Worm (Caenorhabditis elegans) whole organism, L1 larva: ENCODE data around the gene nlp-14.

Experiments
- C04F5.9 ChIP-seq: sonication (generic microtip); optimal IDR thresholded peaks from 2 replicates; lab custom pipeline; 2016; ENCODE audit warnings: missing genetic modification characterization, missing compliant biosample characterization
- C16A3.4 ChIP-seq: fragments of 150-350 bp; optimal IDR thresholded peaks from 2 replicates; lab custom pipeline; 2014; ENCODE audit warnings: missing biosample characterization, missing genetic modification characterization
- C34B4.2 ChIP-seq: sonication (generic microtip); optimal IDR thresholded peaks from 2 replicates; lab custom pipeline; 2017; ENCODE audit warnings: mild to moderate bottlenecking, missing genetic modification characterization, missing compliant biosample characterization
- F16B12.6 ChIP-seq: fragments of 150-350 bp; optimal IDR thresholded peaks from 2 replicates; lab custom pipeline; 2014; ENCODE audit warnings: missing biosample characterization, missing genetic modification characterization
- Y116A8C.19 ChIP-seq: sonication (generic microtip); optimal IDR thresholded peaks from 2 replicates; lab custom pipeline; 2016; ENCODE audit warnings: missing compliant biosample characterization, missing genetic modification characterization, borderline replicate concordance
- aha-1 ChIP-seq: fragments of 150-350 bp; optimal IDR thresholded peaks from 2 replicates; lab custom pipeline; 2014; ENCODE audit warnings: missing biosample characterization, missing genetic modification characterization
- ama-1 ChIP-seq: fragments of 150-350 bp; optimal IDR thresholded peaks from 2 replicates; lab custom pipeline; 2014
- ceh-82 ChIP-seq, 3 experiments: fragments of 150-350 bp in 1 of 3; sonication (generic microtip) in 2 of 3; optimal IDR thresholded peaks; 2 replicates each; lab custom pipeline; 2014 to 2017; ENCODE audit warnings: missing biosample characterization in 3 of 3, missing genetic modification characterization in 3 of 3
- ceh-88 ChIP-seq: fragments of 200-800 bp; sonication (Bioruptor generic); IDR thresholded peaks from 2 replicates; pipeline ENCODE4 v1.3.6; 2022; ENCODE audit warnings: missing genetic modification characterization, missing compliant biosample characterization
- ces-1 ChIP-seq: fragments of 150-350 bp; optimal IDR thresholded peaks from 2 replicates; lab custom pipeline; 2014; ENCODE audit warnings: missing biosample characterization, missing genetic modification reagents, missing genetic modification characterization
- dpl-1 ChIP-seq, 3 experiments: fragments of 150-350 bp in 2 of 3; sonication (generic microtip) in 1 of 3; optimal IDR thresholded peaks; 2 replicates each; lab custom pipeline; 2014 to 2017; ENCODE audit warnings: missing biosample characterization in 3 of 3, missing genetic modification characterization in 3 of 3, missing genetic modification reagents in 3 of 3
- efl-1 ChIP-seq, 4 experiments: fragments of 150-350 bp; optimal IDR thresholded peaks in 3 of 4; peaks in 1 of 4; 1 replicate in 1 of 4; 2 replicates in 3 of 4; lab custom pipeline; 2014; ENCODE audit warnings: missing biosample characterization in 2 of 4, missing genetic modification characterization in 2 of 4, missing genetic modification reagents in 2 of 4
- efl-3 ChIP-seq: fragments of 200-800 bp; sonication (Bioruptor generic); optimal IDR thresholded peaks from 2 replicates; lab custom pipeline; 2018; ENCODE audit warnings: mild to moderate bottlenecking, missing genetic modification characterization, missing compliant biosample characterization
- egl-27 ChIP-seq, 2 experiments: fragments of 150-350 bp in 1 of 2; sonication (generic microtip); optimal IDR thresholded peaks; 3 replicates each; lab custom pipeline; 2017 to 2018; ENCODE audit warnings: missing biosample characterization in 2 of 2, missing genetic modification characterization in 2 of 2, missing genetic modification reagents in 2 of 2
- elt-2 ChIP-seq: sonication (generic microtip); optimal IDR thresholded peaks from 2 replicates; lab custom pipeline; 2016; ENCODE audit warnings: missing genetic modification characterization, mild to moderate bottlenecking, inconsistent platforms, missing compliant biosample characterization, missing genetic modification reagents
- elt-3 ChIP-seq, 6 experiments: fragments of 150-350 bp in 1 of 6; sonication (generic microtip); optimal IDR thresholded peaks; 2 replicates each; lab custom pipeline; 2017 to 2018; ENCODE audit warnings: missing biosample characterization in 6 of 6, missing genetic modification characterization in 6 of 6, inconsistent platforms in 1 of 6
- ets-5 ChIP-seq: fragments of 200-800 bp; sonication (Bioruptor generic); IDR thresholded peaks from 2 replicates; pipeline ENCODE4 v1.3.6; 2022; ENCODE audit warnings: missing genetic modification characterization, missing compliant biosample characterization
- fkh-4 ChIP-seq: sonication (generic microtip); optimal IDR thresholded peaks from 2 replicates; lab custom pipeline; 2016; ENCODE audit warnings: missing compliant biosample characterization, missing genetic modification characterization, borderline replicate concordance
- fos-1 ChIP-seq: fragments of 150-350 bp; optimal IDR thresholded peaks from 2 replicates; lab custom pipeline; 2014; ENCODE audit warnings: missing biosample characterization, missing genetic modification characterization
- grh-1 ChIP-seq: fragments of 200-800 bp; sonication (Bioruptor generic); IDR thresholded peaks from 2 replicates; pipeline ENCODE4 v1.3.6; 2022; ENCODE audit warnings: missing genetic modification reagents, missing genetic modification characterization, missing compliant biosample characterization
- hlh-17 ChIP-seq: fragments of 200-800 bp; sonication (Bioruptor generic); optimal IDR thresholded peaks from 2 replicates; lab custom pipeline; 2018; ENCODE audit warnings: missing genetic modification characterization, mild to moderate bottlenecking, missing compliant biosample characterization, moderate library complexity, borderline replicate concordance
- hpl-2 ChIP-seq: fragments of 150-350 bp; optimal IDR thresholded peaks from 2 replicates; lab custom pipeline; 2014; ENCODE audit warnings: missing biosample characterization, missing genetic modification reagents, missing genetic modification characterization
- isw-1 ChIP-seq: fragments of 200-800 bp; sonication (Bioruptor generic); IDR thresholded peaks from 2 replicates; pipeline ENCODE4 v1.3.6; 2022; ENCODE audit warnings: missing genetic modification characterization, missing compliant biosample characterization
- jun-1 ChIP-seq: fragments of 150-350 bp; optimal IDR thresholded peaks from 2 replicates; lab custom pipeline; 2014; ENCODE audit warnings: missing biosample characterization, missing genetic modification reagents, missing genetic modification characterization
- lin-13 ChIP-seq: fragments of 150-350 bp; optimal IDR thresholded peaks from 2 replicates; lab custom pipeline; 2014; ENCODE audit warnings: missing biosample characterization, missing genetic modification reagents, missing genetic modification characterization
- lin-14 ChIP-seq: fragments of 200-800 bp; sonication (Bioruptor generic); optimal IDR thresholded peaks from 2 replicates; lab custom pipeline; 2018; ENCODE audit warnings: mild to moderate bottlenecking, missing genetic modification characterization, moderate library complexity, missing compliant biosample characterization
- lin-15B ChIP-seq: fragments of 150-350 bp; sonication (generic microtip); optimal IDR thresholded peaks from 3 replicates; lab custom pipeline; 2014; ENCODE audit warnings: missing biosample characterization, missing genetic modification characterization
- mef-2 ChIP-seq: fragments of 150-350 bp; optimal IDR thresholded peaks from 2 replicates; lab custom pipeline; 2014; ENCODE audit warnings: missing biosample characterization, missing genetic modification characterization
- mep-1 ChIP-seq: fragments of 150-350 bp; optimal IDR thresholded peaks from 2 replicates; lab custom pipeline; 2014; ENCODE audit warnings: missing biosample characterization, missing genetic modification characterization
- nhr-11 ChIP-seq: fragments of 150-350 bp; optimal IDR thresholded peaks from 2 replicates; lab custom pipeline; 2014; ENCODE audit warnings: missing biosample characterization, missing genetic modification characterization
- nhr-237 ChIP-seq: fragments of 150-350 bp; optimal IDR thresholded peaks from 2 replicates; lab custom pipeline; 2014; ENCODE audit warnings: missing biosample characterization, missing genetic modification characterization
- nhr-28 ChIP-seq: fragments of 150-350 bp; optimal IDR thresholded peaks from 2 replicates; lab custom pipeline; 2014; ENCODE audit warnings: missing biosample characterization, missing genetic modification characterization
- nhr-47 ChIP-seq: sonication (generic microtip); optimal IDR thresholded peaks from 2 replicates; lab custom pipeline; 2016; ENCODE audit warnings: mild to moderate bottlenecking, missing genetic modification characterization, moderate library complexity, missing compliant biosample characterization
- nhr-71 ChIP-seq: sonication (generic microtip); optimal IDR thresholded peaks from 2 replicates; lab custom pipeline; 2016; ENCODE audit warnings: mild to moderate bottlenecking, missing genetic modification characterization, moderate library complexity, missing compliant biosample characterization
- nhr-77 ChIP-seq: fragments of 150-350 bp; optimal IDR thresholded peaks from 2 replicates; lab custom pipeline; 2014; ENCODE audit warnings: missing biosample characterization, missing genetic modification characterization
- nhr-84 ChIP-seq: sonication (generic microtip); optimal IDR thresholded peaks from 2 replicates; lab custom pipeline; 2017; ENCODE audit warnings: missing biosample characterization, missing genetic modification characterization
- pqm-1 ChIP-seq: sonication (generic microtip); optimal IDR thresholded peaks from 3 replicates; lab custom pipeline; 2017; ENCODE audit warnings: missing biosample characterization, missing genetic modification characterization
- rnt-1 ChIP-seq: sonication (generic microtip); optimal IDR thresholded peaks from 2 replicates; lab custom pipeline; 2016; ENCODE audit warnings: mild to moderate bottlenecking, missing genetic modification characterization, moderate library complexity, missing compliant biosample characterization
- skn-1 ChIP-seq: fragments of 150-350 bp; optimal IDR thresholded peaks from 2 replicates; lab custom pipeline; 2014; ENCODE audit warnings: missing biosample characterization, missing genetic modification characterization
- snu-23 ChIP-seq: sonication (generic microtip); optimal IDR thresholded peaks from 2 replicates; lab custom pipeline; 2016; ENCODE audit warnings: missing genetic modification characterization, missing compliant biosample characterization
- sox-4 ChIP-seq: sonication (generic microtip); optimal IDR thresholded peaks from 2 replicates; lab custom pipeline; 2016; ENCODE audit warnings: missing genetic modification characterization, missing compliant biosample characterization
- sptf-1 ChIP-seq: fragments of 150-350 bp; optimal IDR thresholded peaks from 2 replicates; lab custom pipeline; 2014; ENCODE audit warnings: missing biosample characterization, missing genetic modification characterization
- tbx-2 ChIP-seq: sonication (generic microtip); optimal IDR thresholded peaks from 2 replicates; lab custom pipeline; 2016; ENCODE audit warnings: missing genetic modification characterization, missing compliant biosample characterization
- unc-130 ChIP-seq: fragments of 150-350 bp; optimal IDR thresholded peaks from 2 replicates; lab custom pipeline; 2017; ENCODE audit warnings: missing biosample characterization, missing genetic modification characterization, inconsistent platforms
- unc-30 ChIP-seq: sonication (generic microtip); optimal IDR thresholded peaks from 2 replicates; lab custom pipeline; 2017; ENCODE audit warnings: missing biosample characterization, missing genetic modification characterization
- unc-62 ChIP-seq: fragments of 150-350 bp; optimal IDR thresholded peaks from 2 replicates; lab custom pipeline; 2014; ENCODE audit warnings: missing biosample characterization, missing genetic modification reagents, missing genetic modification characterization
- unc-86 ChIP-seq: sonication (generic microtip); optimal IDR thresholded peaks from 2 replicates; lab custom pipeline; 2016; ENCODE audit warnings: missing genetic modification characterization, missing compliant biosample characterization
- vab-15 ChIP-seq: sonication (generic microtip); optimal IDR thresholded peaks from 2 replicates; lab custom pipeline; 2017; ENCODE audit warnings: missing genotype, mild to moderate bottlenecking, missing genetic modification characterization, missing compliant biosample characterization
- zag-1 ChIP-seq: fragments of 150-350 bp; optimal IDR thresholded peaks from 2 replicates; lab custom pipeline; 2014; ENCODE audit warnings: missing biosample characterization, missing genetic modification characterization
- zip-4 ChIP-seq: fragments of 200-800 bp; sonication (Bioruptor generic); optimal IDR thresholded peaks from 2 replicates; lab custom pipeline; 2018; ENCODE audit warnings: mild to moderate bottlenecking, missing genetic modification characterization, moderate library complexity, missing compliant biosample characterization
- ztf-11 ChIP-seq, 2 experiments: sonication (generic microtip); optimal IDR thresholded peaks; 2 replicates each; lab custom pipeline; 2016 to 2017; ENCODE audit warnings: missing genetic modification characterization in 2 of 2, missing biosample characterization in 1 of 2, missing compliant biosample characterization in 1 of 2

Gene nlp-14

DNA sequence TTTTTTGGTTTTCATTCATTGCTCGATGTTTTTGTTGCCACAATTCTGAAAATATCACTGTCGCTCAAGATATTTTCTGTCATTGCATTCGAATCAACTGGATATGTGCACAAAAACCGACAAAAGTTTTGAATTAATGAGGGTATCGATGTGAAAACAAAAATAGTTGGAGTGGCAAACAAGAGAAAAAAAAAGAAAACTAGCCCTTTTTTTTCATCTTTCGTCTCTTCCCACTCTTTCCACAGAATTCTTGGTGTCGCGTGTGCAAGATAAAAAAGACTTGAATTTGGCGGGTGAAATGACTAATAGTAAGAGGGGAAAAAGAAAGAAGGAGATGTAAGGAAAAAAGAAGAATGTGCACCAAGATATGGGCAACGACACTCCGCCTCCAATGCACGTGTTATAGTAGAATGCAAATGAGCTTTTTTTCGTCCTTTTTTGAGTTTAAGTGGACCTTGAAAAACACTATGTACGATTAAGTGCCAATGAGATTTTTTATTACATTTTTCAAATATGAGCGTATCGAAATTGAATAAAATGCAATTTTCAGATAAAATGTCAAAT, 50.0 kb downstream of the nlp-14 start, which contains the start of the genes ubc-22 and ubc-21 (continued):
- no peak for TF ChIP-seq hlh-17 (GFP tag; lab: Kevin White, UChicago)
- peak in 1 of 3 experiments; percentile 21 for TF ChIP-seq ceh-82 (tag; optimal IDR thresholded peaks at IDR 0.05; lab: Kevin White, UChicago)
- no peak for TF ChIP-seq elt-2
- TF ChIP-seq elt-3 (tag; optimal IDR thresholded peaks at IDR 0.05; lab: Kevin White, UChicago) = no peak
- no peak for TF ChIP-seq ama-1 (lab: Kevin White, UChicago)
- TF ChIP-seq nhr-47 (tag; lab: Kevin White, UChicago) = no peak
- no peak for TF ChIP-seq skn-1 (tag; lab: Kevin White, UChicago)
- TF ChIP-seq nhr-28 (tag; lab: Kevin White, UChicago) = no peak
- peak; percentile 77 for TF ChIP-seq lin-14 (GFP tag; lab: Kevin White, UChicago)
- TF ChIP-seq nhr-84 = no peak
- TF ChIP-seq efl-3 (GFP tag; lab: Kevin White, UChicago) = no peak
- no peak for TF ChIP-seq unc-130 (tag; lab: Kevin White, UChicago)
- peak in 1 of 2 experiments; percentile 23 for TF ChIP-seq efl-1 (optimal IDR thresholded peaks at IDR 0.05; lab: Kevin White, UChicago)
- TF ChIP-seq efl-1 (GFP tag; optimal IDR thresholded peaks at IDR 0.05 in 1 of 2; lab: Kevin White, UChicago) = no peak
- TF ChIP-seq ces-1 (GFP tag; lab: Kevin White, UChicago) = no peak
- no peak for TF ChIP-seq lin-15B (tag; lab: Kevin White, UChicago)
- TF ChIP-seq C04F5.9 (tag; lab: Kevin White, UChicago) = no peak
- no peak for TF ChIP-seq unc-62 (GFP tag; lab: Kevin White, UChicago)
- TF ChIP-seq dpl-1 (GFP tag; optimal IDR thresholded peaks at IDR 0.05; lab: Kevin White, UChicago) = peak in 1 of 3 experiments; percentile 47
- TF ChIP-seq unc-30 = no peak
- no peak for TF ChIP-seq snu-23 (GFP tag; lab: Kevin White, UChicago)
- TF ChIP-seq mef-2 (tag; lab: Kevin White, UChicago) = no peak
- no peak for TF ChIP-seq jun-1 (tag; lab: Kevin White, UChicago)
- TF ChIP-seq Y116A8C.19 (tag; lab: Kevin White, UChicago) = no peak
- TF ChIP-seq C34B4.2 = no peak
- TF ChIP-seq tbx-2 (tag; lab: Kevin White, UChicago) = no peak
- peak; percentile 10 for TF ChIP-seq nhr-71
- TF ChIP-seq egl-27 (tag; optimal IDR thresholded peaks at IDR 0.05; lab: Kevin White, UChicago) = no peak
- TF ChIP-seq aha-1 = no peak
- TF ChIP-seq grh-1 (GFP tag; lab: Robert Waterston, UW) = no peak
- TF ChIP-seq lin-13 (GFP tag; lab: Kevin White, UChicago) = no peak
- TF ChIP-seq isw-1 (GFP tag; lab: Robert Waterston, UW) = no peak
- no peak for TF ChIP-seq vab-15 (tag; lab: Kevin White, UChicago)
- TF ChIP-seq sptf-1 (tag; lab: Kevin White, UChicago) = no peak
- no peak for TF ChIP-seq hpl-2 (GFP tag; lab: Kevin White, UChicago)
- TF ChIP-seq sox-4 (tag; lab: Kevin White, UChicago) = peak; percentile 2
- TF ChIP-seq ceh-88 (GFP tag; lab: Robert Waterston, UW) = no peak
- peak; percentile 13 for TF ChIP-seq unc-86
- no peak for TF ChIP-seq nhr-237 (tag; lab: Kevin White, UChicago)
- no peak for TF ChIP-seq C16A3.4 (tag; lab: Kevin White, UChicago)
- no peak for TF ChIP-seq nhr-11
- TF ChIP-seq nhr-77 (tag; lab: Kevin White, UChicago) = no peak
- TF ChIP-seq zip-4 (GFP tag; lab: Kevin White, UChicago) = no peak
- no peak for TF ChIP-seq rnt-1 (tag; lab: Kevin White, UChicago)
- no peak for TF ChIP-seq ets-5 (GFP tag; lab: Robert Waterston, UW)
- TF ChIP-seq mep-1 (tag; lab: Kevin White, UChicago) = no peak
- TF ChIP-seq zag-1 (tag; lab: Kevin White, UChicago) = no peak
- TF ChIP-seq fos-1 (tag; lab: Kevin White, UChicago) = no peak
- TF ChIP-seq fkh-4 = no peak
- TF ChIP-seq pqm-1 (tag; lab: Kevin White, UChicago) = no peak
- TF ChIP-seq F16B12.6 (tag; lab: Kevin White, UChicago) = no peak
- no peak for TF ChIP-seq ztf-11 (tag; optimal IDR thresholded peaks at IDR 0.05; lab: Kevin White, UChicago)
